Fruit fly (Drosophila melanogaster) ovary, adult (tissue): ENCODE data around the gene Socs16D.

Experiments
- CG17801 ChIP-seq: fragments of 200-800 bp; optimal IDR thresholded peaks from 2 replicates; lab custom pipeline; 2019; ENCODE audit warnings: missing biosample characterization, mild to moderate bottlenecking, missing genetic modification characterization, moderate library complexity; ENCODE audit not compliant: partially characterized antibody

Gene Socs16D

dm6 chrX:17845820-17846379 is 18.5 kb upstream of the Socs16D start:
- no peak for TF ChIP-seq CG17801

- peak; percentile 96 for TF ChIP-seq CG17801
Observed at dm6 chrX:17844623-17845022, 17.3 kb upstream of the Socs16D start, which contains the start of the genes CG8142 and Ucp4A. TSS of gene CG8142 (minus strand) at chrX:17844704. TSS of gene Ucp4A (plus strand) at chrX:17844949.

- TF ChIP-seq CG17801 = no peak
Observed at dm6 chrX:17841923-17842322, 14.6 kb upstream of the Socs16D start, which contains the start of gene Taf9. TSS of gene Taf9 (plus strand) at chrX:17842161.

dm6 chrX:17836420-17836932 is 9.1 kb upstream of the Socs16D start:
- TF ChIP-seq CG17801 = no peak

dm6 chrX:17834754-17835153 is 7.4 kb upstream of the Socs16D start:
- TF ChIP-seq CG17801 = peak; percentile 24

- no peak for TF ChIP-seq CG17801
Observed at dm6 chrX:17833986-17834385, 6.6 kb upstream of the Socs16D start.

dm6 chrX:17832163-17833014 is 5.0 kb upstream of the Socs16D start:
- TF ChIP-seq CG17801 = peak; percentile 21

- TF ChIP-seq CG17801 = no peak
Observed at dm6 chrX:17830644-17831043, 3.3 kb upstream of the Socs16D start, which contains the start of gene CG6398. TSS of gene CG6398 (plus strand) at chrX:17830828.

dm6 chrX:17830211-17830616 is 2.9 kb upstream of the Socs16D start:
- TF ChIP-seq CG17801 = no peak

- TF ChIP-seq CG17801 = peak; percentile 87
Observed at dm6 chrX:17829083-17829997, 2.0 kb upstream of the Socs16D start.

dm6 chrX:17828298-17829033 is 1.1 kb upstream of the Socs16D start:
- no peak for TF ChIP-seq CG17801

dm6 chrX:17821466-17821865 is 5.9 kb downstream of the Socs16D start:
- TF ChIP-seq CG17801 = no peak

dm6 chrX:17820252-17820651 is 7.1 kb downstream of the Socs16D start:
- TF ChIP-seq CG17801 = no peak

- no peak for TF ChIP-seq CG17801
Observed at dm6 chrX:17819635-17820139, 7.7 kb downstream of the Socs16D start, which contains the start of gene CG12986. TSS of gene CG12986 (minus strand) at chrX:17819685.

- TF ChIP-seq CG17801 = no peak
Observed at dm6 chrX:17816437-17816836, 10.9 kb downstream of the Socs16D start.
